Fruit fly (Drosophila melanogaster) whole organism, embryonic: ENCODE data around the gene RabGGTa.
A peak's percentile ranks its signal among the peaks of the same experiment; 100 is the strongest.

Experiments
- Awh ChIP-seq: fragments of 200-800 bp; sonication (Bioruptor generic); IDR thresholded peaks from 2 replicates; pipeline ENCODE4, ENCODE4 v1.3.6; 2022; ENCODE audit warnings: missing biosample characterization, missing genetic modification characterization
- B-H1 ChIP-seq: fragments of 200-800 bp; sonication (Bioruptor generic); IDR thresholded peaks from 3 replicates; pipeline ENCODE4 v1.3.6; 2022; ENCODE audit warnings: missing biosample characterization, missing genetic modification characterization
- CG10979 ChIP-seq: fragments of 200-800 bp; sonication (Bioruptor generic); optimal IDR thresholded peaks from 2 replicates; lab custom pipeline; 2018; ENCODE audit warnings: missing biosample characterization, mild to moderate bottlenecking, missing genetic modification characterization, moderate library complexity
- CG11696 ChIP-seq: fragments of 200-800 bp; sonication (Bioruptor generic); IDR thresholded peaks from 2 replicates; pipeline ENCODE4 v1.3.6; 2022; ENCODE audit warnings: missing biosample characterization, missing genetic modification characterization
- CG13894 ChIP-seq: fragments of 200-800 bp; sonication (Bioruptor generic); optimal IDR thresholded peaks from 3 replicates; lab custom pipeline; 2018; ENCODE audit warnings: missing biosample characterization, mild to moderate bottlenecking, missing genetic modification characterization, moderate library complexity
- CG17385 ChIP-seq: fragments of 200-800 bp; sonication (Bioruptor generic); optimal IDR thresholded peaks from 3 replicates; lab custom pipeline; 2018; ENCODE audit warnings: missing biosample characterization, mild to moderate bottlenecking, missing genetic modification characterization
- CG17829 ChIP-seq: fragments of 200-800 bp; optimal IDR thresholded peaks from 2 replicates; lab custom pipeline; 2019; ENCODE audit warnings: missing biosample characterization, mild to moderate bottlenecking, missing genetic modification characterization, moderate library complexity
- CG2875 ChIP-seq: fragments of 200-800 bp; sonication (Bioruptor generic); optimal IDR thresholded peaks from 2 replicates; lab custom pipeline; 2017; ENCODE audit warnings: missing biosample characterization, mild to moderate bottlenecking, missing genetic modification characterization, missing genetic modification reagents
- CG3065 ChIP-seq: fragments of 200-800 bp; sonication (Bioruptor generic); optimal IDR thresholded peaks from 2 replicates; lab custom pipeline; 2016; ENCODE audit warnings: missing biosample characterization, missing genetic modification characterization
- CG3281 ChIP-seq: fragments of 200-800 bp; sonication (Bioruptor generic); optimal IDR thresholded peaks from 3 replicates; lab custom pipeline; 2017; ENCODE audit warnings: missing biosample characterization, mild to moderate bottlenecking, missing genetic modification characterization
- CG7271 ChIP-seq: fragments of 200-800 bp; sonication (Bioruptor generic); optimal IDR thresholded peaks from 2 replicates; lab custom pipeline; 2018; ENCODE audit warnings: missing biosample characterization, mild to moderate bottlenecking, missing genetic modification characterization, moderate library complexity
- CG7372 ChIP-seq: fragments of 200-800 bp; sonication (Bioruptor generic); IDR thresholded peaks from 2 replicates; pipeline ENCODE4 v1.3.6; 2022; ENCODE audit warnings: missing biosample characterization, missing genetic modification characterization
- Chrac-16 ChIP-seq: fragments of 200-800 bp; sonication (Bioruptor generic); optimal IDR thresholded peaks from 3 replicates; lab custom pipeline; 2016; ENCODE audit warnings: missing biosample characterization, missing genetic modification characterization
- D ChIP-seq, 2 experiments: fragments of 200-800 bp in 1 of 2; fragments of >200 bp in 1 of 2; sonication (Bioruptor generic) in 1 of 2; optimal IDR thresholded peaks; 2 replicates in 1 of 2; 3 replicates in 1 of 2; lab custom pipeline; 2017; ENCODE audit warnings: mild to moderate bottlenecking in 1 of 2, missing biosample characterization in 1 of 2, missing genetic modification characterization in 1 of 2, missing genetic modification reagents in 1 of 2
- Deaf1 ChIP-seq: fragments of 200-800 bp; optimal IDR thresholded peaks from 3 replicates; lab custom pipeline; 2019; ENCODE audit warnings: missing biosample characterization, mild to moderate bottlenecking, missing genetic modification characterization, moderate library complexity
- Dll ChIP-seq: fragments of 200-800 bp; sonication (Bioruptor generic); IDR thresholded peaks from 4 replicates; pipeline ENCODE4 v1.3.6; 2022; ENCODE audit warnings: missing biosample characterization, missing genetic modification characterization; ENCODE audit not compliant: partially characterized antibody
- Ets65A ChIP-seq: fragments of 200-800 bp; sonication (Bioruptor generic); peaks from one replicate; lab custom pipeline; 2016; ENCODE audit warnings: missing biosample characterization, missing genetic modification characterization
- Lpt ChIP-seq: fragments of >200 bp; optimal IDR thresholded peaks from 2 replicates; lab custom pipeline; 2018; ENCODE audit warnings: missing biosample characterization, missing genetic modification characterization
- Med ChIP-seq: fragments of 200-800 bp; sonication (Bioruptor generic); peaks from one replicate; lab custom pipeline; 2016; ENCODE audit warnings: missing biosample characterization, missing genetic modification characterization, mild to moderate bottlenecking, inconsistent platforms, moderate library complexity
- Scr ChIP-seq: fragments of 200-800 bp; sonication (Bioruptor generic); IDR thresholded peaks from 2 replicates; pipeline ENCODE4 v1.3.6; 2022; ENCODE audit warnings: missing biosample characterization, missing genetic modification characterization; ENCODE audit not compliant: partially characterized antibody
- TFAM ChIP-seq: fragments of 200-800 bp; sonication (Bioruptor generic); optimal IDR thresholded peaks from 2 replicates; lab custom pipeline; 2017; ENCODE audit warnings: missing biosample characterization, missing genetic modification characterization, inconsistent platforms
- YL-1 ChIP-seq: fragments of 200-800 bp; sonication (Bioruptor generic); optimal IDR thresholded peaks from 3 replicates; lab custom pipeline; 2017; ENCODE audit warnings: missing biosample characterization, mild to moderate bottlenecking, missing genetic modification characterization
- ac ChIP-seq: fragments of 200-800 bp; sonication (Bioruptor generic); optimal IDR thresholded peaks from 3 replicates; lab custom pipeline; 2017; ENCODE audit warnings: missing biosample characterization, mild to moderate bottlenecking, missing genetic modification characterization
- br ChIP-seq: fragments of >200 bp; optimal IDR thresholded peaks from 2 replicates; lab custom pipeline; 2017
- cad ChIP-seq: fragments of >200 bp; optimal IDR thresholded peaks from 2 replicates; lab custom pipeline; 2017; ENCODE audit warnings: missing biosample characterization, missing genetic modification characterization
- chm ChIP-seq: fragments of 200-800 bp; sonication (Bioruptor generic); IDR thresholded peaks from 2 replicates; pipeline ENCODE4 v1.3.6; 2022; ENCODE audit warnings: missing biosample characterization, missing genetic modification characterization
- corto ChIP-seq: fragments of 200-800 bp; sonication (Bioruptor generic); optimal IDR thresholded peaks from 2 replicates; lab custom pipeline; 2016; ENCODE audit warnings: missing biosample characterization, mild to moderate bottlenecking, missing genetic modification characterization, moderate library complexity
- crp ChIP-seq, 2 experiments: fragments of 200-800 bp; sonication (Bioruptor generic); optimal IDR thresholded peaks; 2 replicates in 1 of 2; 3 replicates in 1 of 2; lab custom pipeline; 2017; ENCODE audit warnings: missing biosample characterization in 2 of 2, missing genetic modification characterization in 2 of 2, mild to moderate bottlenecking in 1 of 2, moderate library complexity in 1 of 2
- dan ChIP-seq: fragments of 200-800 bp; sonication (Bioruptor generic); IDR thresholded peaks from 2 replicates; pipeline ENCODE4 v1.3.6; 2022; ENCODE audit warnings: missing biosample characterization, missing genetic modification characterization
- fd96Cb ChIP-seq: fragments of 200-800 bp; sonication (Bioruptor generic); optimal IDR thresholded peaks from 2 replicates; lab custom pipeline; 2018; ENCODE audit warnings: missing biosample characterization, mild to moderate bottlenecking, missing genetic modification characterization, moderate library complexity
- fru ChIP-seq: fragments of >200 bp; optimal IDR thresholded peaks from 2 replicates; lab custom pipeline; 2017
- gsb-n ChIP-seq: fragments of 200-800 bp; sonication (Bioruptor generic); optimal IDR thresholded peaks from 3 replicates; lab custom pipeline; 2018; ENCODE audit warnings: missing biosample characterization, mild to moderate bottlenecking, missing genetic modification characterization
- kah ChIP-seq: fragments of 200-800 bp; sonication (Bioruptor generic); optimal IDR thresholded peaks from 2 replicates; lab custom pipeline; 2018; ENCODE audit warnings: missing biosample characterization, mild to moderate bottlenecking, missing genetic modification characterization
- kni ChIP-seq: fragments of 200-800 bp; sonication (Bioruptor generic); optimal IDR thresholded peaks from 3 replicates; lab custom pipeline; 2017; ENCODE audit warnings: mild to moderate bottlenecking, missing biosample characterization, missing genetic modification reagents, missing genetic modification characterization
- lbe ChIP-seq: fragments of 200-800 bp; sonication (Bioruptor generic); optimal IDR thresholded peaks from 2 replicates; lab custom pipeline; 2016; ENCODE audit warnings: missing biosample characterization, mild to moderate bottlenecking, missing genetic modification characterization
- lov ChIP-seq, 2 experiments: fragments of 200-800 bp in 1 of 2; fragments of >200 bp in 1 of 2; sonication (Bioruptor generic) in 1 of 2; IDR thresholded peaks in 1 of 2; optimal IDR thresholded peaks in 1 of 2; 2 replicates in 1 of 2; 3 replicates in 1 of 2; pipeline versions ENCODE4 v1.3.6 to Lab custom; 2017 to 2022; ENCODE audit warnings: missing biosample characterization in 1 of 2, missing genetic modification characterization in 1 of 2
- nerfin-1 ChIP-seq: fragments of 200-800 bp; sonication (Bioruptor generic); optimal IDR thresholded peaks from 3 replicates; lab custom pipeline; 2019; ENCODE audit warnings: missing biosample characterization, mild to moderate bottlenecking, missing genetic modification characterization, moderate library complexity
- oc ChIP-seq: fragments of 200-800 bp; sonication (Bioruptor generic); optimal IDR thresholded peaks from 2 replicates; lab custom pipeline; 2018; ENCODE audit warnings: missing biosample characterization, mild to moderate bottlenecking, missing genetic modification characterization, moderate library complexity
- sd ChIP-seq: fragments of 200-800 bp; sonication (Bioruptor generic); optimal IDR thresholded peaks from 3 replicates; lab custom pipeline; 2018; ENCODE audit warnings: missing biosample characterization, mild to moderate bottlenecking, missing genetic modification characterization, moderate library complexity
- sens ChIP-seq: fragments of 200-800 bp; sonication (Bioruptor generic); peaks from one replicate; lab custom pipeline; 2016; ENCODE audit warnings: missing biosample characterization, missing genetic modification characterization
- tll ChIP-seq, 2 experiments: fragments of 200-800 bp in 1 of 2; fragments of >200 bp in 1 of 2; sonication (Bioruptor generic) in 1 of 2; optimal IDR thresholded peaks; 2 replicates each; lab custom pipeline; 2017 to 2019; ENCODE audit warnings: missing biosample characterization in 2 of 2, missing genetic modification characterization in 2 of 2, mild to moderate bottlenecking in 1 of 2, moderate library complexity in 1 of 2
- zen ChIP-seq: fragments of 200-800 bp; sonication (Bioruptor generic); optimal IDR thresholded peaks from 3 replicates; lab custom pipeline; 2018; ENCODE audit warnings: missing biosample characterization, mild to moderate bottlenecking, missing genetic modification characterization, moderate library complexity

The RabGGTa gene

DNA sequence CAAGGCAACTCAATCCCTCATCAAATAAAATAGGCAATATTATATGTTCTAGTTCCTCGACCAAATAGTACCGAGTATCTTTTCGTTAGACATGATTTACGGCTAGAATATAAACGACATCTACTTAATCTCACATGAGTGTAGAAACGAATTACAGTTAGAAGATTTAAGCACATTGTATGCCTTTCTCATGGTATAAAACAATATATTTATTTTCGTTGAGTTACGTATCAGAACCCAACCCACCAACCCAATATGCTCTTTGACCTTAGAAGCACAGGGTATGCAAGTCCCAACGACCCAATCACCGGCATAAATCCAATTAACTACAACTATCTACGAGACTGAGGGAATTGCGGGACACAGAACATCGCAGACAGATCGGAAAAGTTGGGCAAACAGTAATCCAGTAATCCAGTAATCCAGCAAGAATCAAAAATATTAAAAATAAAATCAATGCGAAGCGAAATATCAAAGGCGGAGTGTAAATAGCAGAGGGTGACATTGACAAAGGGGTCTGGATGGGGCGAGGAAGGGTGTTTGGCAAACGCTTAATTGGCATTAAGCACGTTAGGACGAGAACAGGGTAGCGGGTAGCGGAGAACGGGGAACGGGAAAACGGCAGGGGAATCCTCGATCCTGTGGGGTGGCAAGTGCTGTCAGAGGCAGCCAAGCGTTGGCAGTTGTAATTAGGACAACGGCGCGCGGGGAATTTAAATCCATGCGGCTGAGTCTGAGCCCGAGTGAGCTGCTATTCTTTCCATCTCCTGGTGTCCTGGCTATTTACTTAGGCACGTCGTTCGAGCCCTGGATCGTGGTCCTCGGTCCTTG is 5.4 kb upstream of the RabGGTa start (continued):
- TF ChIP-seq Deaf1 (no peak), CG3281 (no peak), fru (no peak), TFAM (GFP tag; lab: Kevin White, UChicago) (no peak), CG17385 (GFP tag; lab: Kevin White, UChicago) (no peak), sd (tag; lab: Kevin White, UChicago) (peak; percentile 26), YL-1 (GFP tag; lab: Kevin White, UChicago) (no peak), CG7372 (GFP tag; lab: Robert Waterston, UW) (no peak), B-H1 (no peak), CG17829 (tag; lab: Kevin White, UChicago) (peak; percentile 23), CG10979 (peak; percentile 40), kni (GFP tag; lab: Kevin White, UChicago) (peak; percentile 60), fd96Cb (tag; lab: Kevin White, UChicago) (peak; percentile 16), CG11696 (GFP tag; lab: Robert Waterston, UW) (no peak), CG13894 (peak; percentile 23), Chrac-16 (GFP tag; lab: Kevin White, UChicago) (no peak), Dll (GFP tag; lab: Robert Waterston, UW) (no peak), corto (GFP tag; lab: Kevin White, UChicago) (no peak), oc (tag; lab: Kevin White, UChicago) (peak; percentile 89), Awh (GFP tag; lab: Robert Waterston, UW) (peak; percentile 70)

DNA sequence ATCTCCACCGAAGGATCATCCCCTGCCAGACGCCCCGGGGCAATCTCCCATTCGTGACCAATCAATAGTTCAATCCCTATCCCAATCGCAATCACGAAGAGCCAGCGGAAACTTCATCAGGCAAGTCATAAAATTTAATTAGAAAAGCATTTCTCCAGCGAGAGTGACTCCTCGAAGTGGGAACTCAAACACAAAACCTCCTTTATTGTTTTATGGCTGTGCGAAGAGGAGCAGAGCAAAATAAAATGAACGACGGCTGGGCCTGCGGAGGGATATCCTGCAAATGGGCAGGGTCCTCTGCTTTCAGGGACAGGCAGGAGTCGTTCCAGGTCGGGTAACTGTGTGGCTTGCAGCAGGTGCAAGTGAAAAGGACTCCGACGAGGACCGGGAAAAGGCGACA is 3.0 kb upstream of the RabGGTa start:
- TF ChIP-seq ac (peak; percentile 39), chm (GFP tag; lab: Robert Waterston, UW) (peak; percentile 36; the same call in 1 of the 2 replicates), nerfin-1 (tag; lab: Kevin White, UChicago) (no peak), D (optimal IDR thresholded peaks at IDR 0.05; lab: Kevin White, UChicago) (peak; percentile 41), D (GFP tag; optimal IDR thresholded peaks at IDR 0.05; lab: Kevin White, UChicago) (no peak), lov (optimal IDR thresholded peaks at IDR 0.05; lab: Kevin White, UChicago) (no peak), lov (GFP tag; IDR thresholded peaks at IDR 0.05; lab: Robert Waterston, UW) (peak; percentile 64; the same call in 1 of the 3 replicates), zen (peak; percentile 28), CG3065 (GFP tag; lab: Kevin White, UChicago) (no peak), CG2875 (GFP tag; lab: Kevin White, UChicago) (no peak), br (lab: Kevin White, UChicago) (no peak), lbe (GFP tag; lab: Kevin White, UChicago) (no peak), Ets65A (GFP tag; lab: Kevin White, UChicago) (no peak), Med (GFP tag; lab: Kevin White, UChicago) (peak; percentile 7), crp (GFP tag; optimal IDR thresholded peaks at IDR 0.05; lab: Kevin White, UChicago) (no peak), Scr (GFP tag; lab: Robert Waterston, UW) (no peak), CG7271 (tag; lab: Kevin White, UChicago) (peak; percentile 59), dan (GFP tag; lab: Robert Waterston, UW) (no peak), kah (no peak), tll (GFP tag; optimal IDR thresholded peaks at IDR 0.05; lab: Kevin White, UChicago) (peak in 1 of 2 experiments; percentile 66), gsb-n (tag; lab: Kevin White, UChicago) (peak; percentile 20), Lpt (GFP tag; lab: Kevin White, UChicago) (no peak), cad (GFP tag; lab: Kevin White, UChicago) (peak; percentile 96), sens (GFP tag; lab: Kevin White, UChicago) (peak; percentile 28)
